Worm (Caenorhabditis elegans) whole organism, mixed stage, embryonic: ENCODE results near the gene C54F6.15.
"Not testable (repeated sequence)": the region's sequence is repeated elsewhere in the genome, so short reads cannot be mapped to it uniquely, and the experiment has no call there.

Experiments
- M03D4.4 ChIP-seq: sonication (generic microtip); optimal IDR thresholded peaks from 2 replicates; lab custom pipeline; 2017; ENCODE audit warnings: mild to moderate bottlenecking, missing genetic modification characterization, missing compliant biosample characterization
- bed-3 ChIP-seq: fragments of 200-800 bp; sonication (Bioruptor generic); optimal IDR thresholded peaks from 3 replicates; lab custom pipeline; 2018; ENCODE audit warnings: mild to moderate bottlenecking, missing genetic modification characterization, moderate library complexity, missing compliant biosample characterization
- blmp-1 ChIP-seq: fragments of 150-350 bp; optimal IDR thresholded peaks from 2 replicates; lab custom pipeline; 2014; ENCODE audit warnings: missing biosample characterization, missing genetic modification characterization
- ceh-39 ChIP-seq: fragments of 150-350 bp; optimal IDR thresholded peaks from 2 replicates; lab custom pipeline; 2014; ENCODE audit warnings: missing biosample characterization, missing genetic modification characterization
- ceh-43 ChIP-seq: fragments of 200-800 bp; sonication (Bioruptor generic); optimal IDR thresholded peaks from 2 replicates; lab custom pipeline; 2018; ENCODE audit warnings: mild to moderate bottlenecking, missing genetic modification characterization, moderate library complexity, missing compliant biosample characterization
- ces-1 ChIP-seq: fragments of 150-350 bp; optimal IDR thresholded peaks from 2 replicates; lab custom pipeline; 2014; ENCODE audit warnings: missing biosample characterization, missing genetic modification reagents, missing genetic modification characterization
- drap-1 ChIP-seq: fragments of 200-800 bp; sonication (Bioruptor generic); optimal IDR thresholded peaks from 3 replicates; lab custom pipeline; 2018; ENCODE audit warnings: mild to moderate bottlenecking, missing genetic modification characterization, missing compliant biosample characterization
- elt-3 ChIP-seq: fragments of 150-350 bp; optimal IDR thresholded peaks from 2 replicates; lab custom pipeline; 2014; ENCODE audit warnings: missing biosample characterization, missing genetic modification characterization
- flh-1 ChIP-seq: fragments of 200-800 bp; sonication (Bioruptor generic); optimal IDR thresholded peaks from 2 replicates; lab custom pipeline; 2018; ENCODE audit warnings: mild to moderate bottlenecking, missing genetic modification characterization, moderate library complexity, missing compliant biosample characterization
- ham-2 ChIP-seq: fragments of 200-800 bp; sonication (Bioruptor generic); optimal IDR thresholded peaks from 2 replicates; lab custom pipeline; 2018; ENCODE audit warnings: mild to moderate bottlenecking, missing genetic modification characterization, missing compliant biosample characterization
- hlh-1 ChIP-seq: fragments of 150-350 bp; optimal IDR thresholded peaks from 2 replicates; lab custom pipeline; 2014; ENCODE audit warnings: missing biosample characterization, missing genetic modification reagents, missing genetic modification characterization
- lin-13 ChIP-seq: fragments of 150-350 bp; optimal IDR thresholded peaks from 2 replicates; lab custom pipeline; 2014; ENCODE audit warnings: missing biosample characterization, missing genetic modification characterization
- lin-32 ChIP-seq: fragments of 200-800 bp; sonication (Bioruptor generic); optimal IDR thresholded peaks from 2 replicates; lab custom pipeline; 2018; ENCODE audit warnings: mild to moderate bottlenecking, missing genetic modification characterization, missing compliant biosample characterization
- lsy-2 ChIP-seq: fragments of 150-350 bp; optimal IDR thresholded peaks from 2 replicates; lab custom pipeline; 2014; ENCODE audit warnings: missing biosample characterization, missing genetic modification characterization
- mab-5 ChIP-seq: fragments of 150-350 bp; optimal IDR thresholded peaks from 2 replicates; lab custom pipeline; 2014; ENCODE audit warnings: missing biosample characterization, missing genetic modification characterization
- mep-1 ChIP-seq: fragments of 150-350 bp; optimal IDR thresholded peaks from 2 replicates; lab custom pipeline; 2017; ENCODE audit warnings: missing biosample characterization, missing genetic modification reagents, missing genetic modification characterization, inconsistent platforms
- mls-2 ChIP-seq: sonication (generic microtip); optimal IDR thresholded peaks from 2 replicates; lab custom pipeline; 2016; ENCODE audit warnings: mild to moderate bottlenecking, missing genetic modification characterization, moderate library complexity, missing compliant biosample characterization
- nhr-12 ChIP-seq: fragments of 150-350 bp; optimal IDR thresholded peaks from 2 replicates; lab custom pipeline; 2014; ENCODE audit warnings: missing biosample characterization, missing genetic modification characterization
- nhr-2 ChIP-seq: fragments of 150-350 bp; optimal IDR thresholded peaks from 2 replicates; lab custom pipeline; 2014; ENCODE audit warnings: missing biosample characterization, missing genetic modification characterization
- nhr-237 ChIP-seq: fragments of 150-350 bp; optimal IDR thresholded peaks from 2 replicates; lab custom pipeline; 2014; ENCODE audit warnings: missing biosample characterization, missing genetic modification characterization
- nhr-28 ChIP-seq: fragments of 150-350 bp; optimal IDR thresholded peaks from 2 replicates; lab custom pipeline; 2014; ENCODE audit warnings: missing biosample characterization, missing genetic modification characterization
- nhr-76 ChIP-seq: sonication (generic microtip); optimal IDR thresholded peaks from 2 replicates; lab custom pipeline; 2017; ENCODE audit warnings: missing biosample characterization, missing genetic modification characterization
- sem-2 ChIP-seq: fragments of 200-800 bp; sonication (Bioruptor generic); optimal IDR thresholded peaks from 2 replicates; lab custom pipeline; 2018; ENCODE audit warnings: mild to moderate bottlenecking, missing genetic modification characterization, missing compliant biosample characterization
- snpc-4 ChIP-seq: fragments of 150-350 bp; optimal IDR thresholded peaks from 2 replicates; lab custom pipeline; 2014; ENCODE audit warnings: missing biosample characterization, missing genetic modification characterization
- sptf-1 ChIP-seq: sonication (generic microtip); optimal IDR thresholded peaks from 2 replicates; lab custom pipeline; 2017; ENCODE audit warnings: mild to moderate bottlenecking, missing genetic modification characterization, moderate library complexity, missing compliant biosample characterization
- tbx-8 ChIP-seq: fragments of 200-800 bp; sonication (Bioruptor generic); optimal IDR thresholded peaks from 2 replicates; lab custom pipeline; 2018; ENCODE audit warnings: mild to moderate bottlenecking, missing genetic modification characterization, moderate library complexity, missing compliant biosample characterization
- unc-120 ChIP-seq: sonication (generic microtip); optimal IDR thresholded peaks from 2 replicates; lab custom pipeline; 2017; ENCODE audit warnings: missing genetic modification characterization, missing compliant biosample characterization; ENCODE audit not compliant: poor library complexity, severe bottlenecking
- unc-39 ChIP-seq: fragments of 150-350 bp; optimal IDR thresholded peaks from 2 replicates; lab custom pipeline; 2014; ENCODE audit warnings: missing biosample characterization, missing genetic modification characterization
- unc-62 ChIP-seq: fragments of 150-350 bp; optimal IDR thresholded peaks from 2 replicates; lab custom pipeline; 2014; ENCODE audit warnings: missing biosample characterization, missing genetic modification reagents, missing genetic modification characterization
- zip-8 ChIP-seq: fragments of 150-350 bp; optimal IDR thresholded peaks from 2 replicates; lab custom pipeline; 2014; ENCODE audit warnings: missing biosample characterization, missing genetic modification characterization
- ztf-11 ChIP-seq: fragments of 150-350 bp; optimal IDR thresholded peaks from 2 replicates; lab custom pipeline; 2014; ENCODE audit warnings: missing biosample characterization, missing genetic modification characterization

Gene C54F6.15

ce11 chrV:7521304-7521703 is 875 bp downstream of the C54F6.15 start:
- TF ChIP-seq bed-3 (GFP tag; lab: Kevin White, UChicago) (no peak), nhr-237 (tag; lab: Kevin White, UChicago) (no peak), lsy-2 (tag; lab: Kevin White, UChicago) (no peak), drap-1 (no peak), nhr-28 (tag; lab: Kevin White, UChicago) (no peak), tbx-8 (GFP tag; lab: Kevin White, UChicago) (no peak), ztf-11 (tag; lab: Kevin White, UChicago) (no peak), M03D4.4 (tag; lab: Kevin White, UChicago) (no peak), sptf-1 (tag; lab: Kevin White, UChicago) (no peak), snpc-4 (tag; lab: Kevin White, UChicago) (no peak), unc-120 (no peak), ceh-39 (tag; lab: Kevin White, UChicago) (no peak), elt-3 (no peak), lin-13 (tag; lab: Kevin White, UChicago) (no peak), ces-1 (GFP tag; lab: Kevin White, UChicago) (no peak), mab-5 (tag; lab: Kevin White, UChicago) (no peak)

DNA sequence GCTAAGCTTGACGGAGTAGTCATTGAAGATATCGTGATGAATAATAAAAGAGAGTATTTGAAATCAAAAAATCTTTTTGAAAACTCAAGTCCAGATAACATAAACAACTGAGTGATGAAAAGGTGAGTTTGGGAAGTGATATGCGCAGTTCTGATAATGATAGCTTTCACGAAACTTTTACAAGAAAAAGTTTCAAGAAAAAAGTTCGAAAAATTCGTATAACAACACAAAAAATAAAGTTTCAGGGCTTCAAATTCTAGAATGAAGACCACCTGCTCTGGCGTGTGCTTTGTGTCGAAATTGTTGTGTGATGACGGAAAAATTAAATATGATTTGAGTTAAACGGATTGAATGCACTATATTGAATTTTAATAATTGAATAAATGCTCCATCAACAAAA is 2.1 kb downstream of the C54F6.15 start, which contains the start of gene srb-19:
Gene srb-19, minus strand, starts transcription at position 101 of the 400 bp plus-strand sequence.
- no peak for TF ChIP-seq nhr-2 (tag; lab: Kevin White, UChicago)
- peak; percentile 31 for TF ChIP-seq ces-1 (GFP tag; lab: Kevin White, UChicago)

DNA sequence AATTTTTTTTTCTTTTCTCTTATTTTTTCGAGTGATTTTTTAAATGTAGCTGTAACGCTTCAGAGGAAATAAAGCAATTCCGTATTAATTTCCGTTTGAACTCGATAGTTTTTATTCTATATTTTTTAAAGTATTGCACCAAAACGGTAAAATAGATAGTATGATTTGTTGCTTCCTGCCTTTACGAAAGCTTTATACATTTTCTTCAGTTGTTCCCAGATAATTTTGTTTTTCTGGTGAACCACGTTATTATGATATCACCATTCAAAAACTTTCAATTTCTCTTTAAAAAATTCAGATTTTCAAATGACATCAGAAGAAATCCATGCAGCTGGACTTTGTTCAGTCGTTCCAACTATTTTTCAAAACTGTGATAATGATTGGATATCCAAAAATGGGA is 7.2 kb downstream of the C54F6.15 start, which contains the start of gene srb-18:
Gene srb-18, plus strand, starts transcription at position 301 of the 400 bp plus-strand sequence.
- TF ChIP-seq unc-39 (tag; lab: Kevin White, UChicago) = no peak
- TF ChIP-seq drap-1 = no peak
- no peak for TF ChIP-seq hlh-1 (tag; lab: Kevin White, UChicago)
- no peak for TF ChIP-seq tbx-8 (GFP tag; lab: Kevin White, UChicago)
- no peak for TF ChIP-seq nhr-76
- TF ChIP-seq ceh-39 (tag; lab: Kevin White, UChicago) = no peak
- no peak for TF ChIP-seq unc-62 (GFP tag; lab: Kevin White, UChicago)
- no peak for TF ChIP-seq unc-120
- TF ChIP-seq zip-8 (tag; lab: Kevin White, UChicago) = no peak
- TF ChIP-seq mep-1 (tag; lab: Kevin White, UChicago) = no peak
- no peak for TF ChIP-seq nhr-28 (tag; lab: Kevin White, UChicago)
- TF ChIP-seq ham-2 (GFP tag; lab: Kevin White, UChicago) = no peak
- no peak for TF ChIP-seq lin-32
- no peak for TF ChIP-seq mls-2
- TF ChIP-seq sptf-1 (tag; lab: Kevin White, UChicago) = no peak

- not testable (repeated sequence) for TF ChIP-seq blmp-1 (tag; lab: Kevin White, UChicago); lin-32; tbx-8 (GFP tag; lab: Kevin White, UChicago)
Observed at ce11 chrV:7511465-7511864, 10.7 kb downstream of the C54F6.15 start, which contains the start of gene nhr-171. Gene nhr-171 (plus strand): TSS chrV:7511765.

DNA sequence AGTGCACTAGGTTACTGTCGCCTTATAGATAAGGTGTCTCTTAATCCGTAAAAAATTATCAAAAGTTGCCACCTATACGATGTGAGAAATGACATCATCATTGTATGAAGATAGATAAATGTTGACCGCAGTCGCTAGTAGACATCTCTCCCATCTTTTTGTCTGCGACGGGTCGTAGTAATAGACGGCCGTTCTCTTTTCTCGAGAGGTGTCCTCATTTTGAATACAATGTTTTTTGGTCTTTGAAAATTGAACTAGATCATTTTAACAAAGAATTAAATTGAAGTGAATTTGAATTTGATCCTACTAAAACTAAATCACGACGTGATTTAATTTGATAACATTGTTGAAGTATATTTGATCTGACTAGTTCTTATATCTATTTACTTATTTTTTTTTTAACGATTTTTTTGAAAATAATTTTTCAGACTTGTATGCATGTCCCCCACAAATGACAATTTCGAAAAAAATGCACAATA is 13.6 kb downstream of the C54F6.15 start, which contains the start of the genes str-31 and nhr-172:
Gene str-31, minus strand, starts transcription at position 101 of the 479 bp plus-strand sequence.
Gene nhr-172, plus strand, starts transcription at position 429 of the 479 bp plus-strand sequence.
- TF ChIP-seq ces-1 (GFP tag; lab: Kevin White, UChicago) = no peak
- peak; percentile 19 for TF ChIP-seq unc-62 (GFP tag; lab: Kevin White, UChicago)

ce11 chrV:7506207-7506606 is 16.0 kb downstream of the C54F6.15 start:
- TF ChIP-seq drap-1 (no peak), flh-1 (GFP tag; lab: Kevin White, UChicago) (no peak), lin-13 (tag; lab: Kevin White, UChicago) (no peak), nhr-76 (no peak), ceh-43 (GFP tag; lab: Kevin White, UChicago) (no peak), nhr-28 (tag; lab: Kevin White, UChicago) (no peak), unc-120 (no peak), sem-2 (GFP tag; lab: Kevin White, UChicago) (no peak), blmp-1 (tag; lab: Kevin White, UChicago) (no peak), lin-32 (no peak), ztf-11 (tag; lab: Kevin White, UChicago) (no peak), nhr-12 (tag; lab: Kevin White, UChicago) (no peak)
